Worm (Caenorhabditis elegans) whole organism, mixed stage, embryonic: Measurements from ENCODE around the gene glb-14.

Experiments used
- blmp-1 ChIP-seq: fragments of 150-350 bp; optimal IDR thresholded peaks from 2 replicates; lab custom pipeline; 2014; ENCODE audit warnings: missing biosample characterization, missing genetic modification characterization
- elt-3 ChIP-seq: fragments of 150-350 bp; optimal IDR thresholded peaks from 2 replicates; lab custom pipeline; 2014; ENCODE audit warnings: missing biosample characterization, missing genetic modification characterization
- lin-13 ChIP-seq: fragments of 150-350 bp; optimal IDR thresholded peaks from 2 replicates; lab custom pipeline; 2014; ENCODE audit warnings: missing biosample characterization, missing genetic modification characterization
- lsy-2 ChIP-seq: fragments of 150-350 bp; optimal IDR thresholded peaks from 2 replicates; lab custom pipeline; 2014; ENCODE audit warnings: missing biosample characterization, missing genetic modification characterization
- snpc-4 ChIP-seq: fragments of 150-350 bp; optimal IDR thresholded peaks from 2 replicates; lab custom pipeline; 2014; ENCODE audit warnings: missing biosample characterization, missing genetic modification characterization
- ztf-11 ChIP-seq: fragments of 150-350 bp; optimal IDR thresholded peaks from 2 replicates; lab custom pipeline; 2014; ENCODE audit warnings: missing biosample characterization, missing genetic modification characterization

DNA sequence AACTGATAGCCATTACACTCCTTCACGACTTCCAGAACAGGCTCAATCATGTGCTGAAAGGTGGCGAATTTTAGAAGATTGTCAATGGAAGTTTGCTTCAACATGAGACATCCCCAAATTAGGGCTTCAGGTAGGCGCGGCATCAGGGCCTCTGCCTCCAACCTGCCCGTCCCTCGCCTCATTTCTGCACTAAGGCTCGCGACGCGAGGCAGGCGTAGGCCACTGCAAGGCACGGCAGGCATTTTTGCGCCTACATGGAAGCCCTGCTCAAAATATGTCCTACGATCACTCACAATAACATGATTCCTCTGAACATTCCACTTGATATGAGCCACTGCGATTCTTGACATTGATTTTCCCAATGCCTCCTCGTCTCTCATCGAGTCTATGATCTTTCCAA lies 1.5 kb downstream of the glb-14 start:
- no peak for TF ChIP-seq lin-13 (tag; lab: Kevin White, UChicago)
- no peak for TF ChIP-seq ztf-11 (tag; lab: Kevin White, UChicago)
- TF ChIP-seq snpc-4 (tag; lab: Kevin White, UChicago) = no peak
- no peak for TF ChIP-seq elt-3 (tag; lab: Kevin White, UChicago)
- no peak for TF ChIP-seq blmp-1 (tag; lab: Kevin White, UChicago)
- no peak for TF ChIP-seq lsy-2 (tag; lab: Kevin White, UChicago)
